Fruit fly (Drosophila melanogaster): Measurements from ENCODE around the gene Atg1.

dm6 chr3L:12833864-12834525 lies 29.1 kb upstream of the Atg1 start:
- TF ChIP-seq usp (GFP tag; optimal IDR thresholded peaks at IDR 0.05): no peak
- no peak for TF ChIP-seq br (GFP tag; optimal IDR thresholded peaks at IDR 0.05)
- no peak for TF ChIP-seq Jra (GFP tag; optimal IDR thresholded peaks at IDR 0.05)
- TF ChIP-seq OdsH (GFP tag; optimal IDR thresholded peaks at IDR 0.05): no peak
- no peak for TF ChIP-seq Rel (GFP tag; optimal IDR thresholded peaks at IDR 0.05)
- TF ChIP-seq Rel (tag; optimal IDR thresholded peaks at IDR 0.05): no peak
- TF ChIP-seq Sp1 (GFP tag; optimal IDR thresholded peaks at IDR 0.05): no peak
- no peak for TF ChIP-seq sage (GFP tag; optimal IDR thresholded peaks at IDR 0.05)
- no peak for TF ChIP-seq Abd-B (GFP tag; optimal IDR thresholded peaks at IDR 0.05)
